Worm (Caenorhabditis elegans) whole organism, L1 larva: Measurements from ENCODE around the gene H01G02.3.

Source experiments
- ama-1 ChIP-seq: fragments of 150-350 bp; optimal IDR thresholded peaks from 2 replicates; lab custom pipeline; 2014
- ceh-90 ChIP-seq: sonication (generic microtip); optimal IDR thresholded peaks from 2 replicates; lab custom pipeline; 2016; ENCODE audit warnings: missing genetic modification characterization, missing compliant biosample characterization
- egl-27 ChIP-seq, 2 experiments: fragments of 150-350 bp in 1 of 2; sonication (generic microtip); optimal IDR thresholded peaks; 3 replicates each; lab custom pipeline; 2017 to 2018; ENCODE audit warnings: missing biosample characterization in 2 of 2, missing genetic modification characterization in 2 of 2, missing genetic modification reagents in 2 of 2
- elt-3 ChIP-seq, 6 experiments: fragments of 150-350 bp in 1 of 6; sonication (generic microtip); optimal IDR thresholded peaks; 2 replicates each; lab custom pipeline; 2017 to 2018; ENCODE audit warnings: missing biosample characterization in 6 of 6, missing genetic modification characterization in 6 of 6, inconsistent platforms in 1 of 6
- lin-13 ChIP-seq: fragments of 150-350 bp; optimal IDR thresholded peaks from 2 replicates; lab custom pipeline; 2014; ENCODE audit warnings: missing biosample characterization, missing genetic modification reagents, missing genetic modification characterization
- nhr-11 ChIP-seq: fragments of 150-350 bp; optimal IDR thresholded peaks from 2 replicates; lab custom pipeline; 2014; ENCODE audit warnings: missing biosample characterization, missing genetic modification characterization
- nhr-76 ChIP-seq: sonication (generic microtip); optimal IDR thresholded peaks from 2 replicates; lab custom pipeline; 2017; ENCODE audit warnings: missing biosample characterization, missing genetic modification characterization
- nhr-77 ChIP-seq: fragments of 150-350 bp; optimal IDR thresholded peaks from 2 replicates; lab custom pipeline; 2014; ENCODE audit warnings: missing biosample characterization, missing genetic modification characterization
- nhr-84 ChIP-seq: sonication (generic microtip); optimal IDR thresholded peaks from 2 replicates; lab custom pipeline; 2017; ENCODE audit warnings: missing biosample characterization, missing genetic modification characterization
- sup-37 ChIP-seq: fragments of 200-800 bp; sonication (Bioruptor generic); optimal IDR thresholded peaks from 2 replicates; lab custom pipeline; 2018; ENCODE audit warnings: mild to moderate bottlenecking, missing genetic modification characterization, missing compliant biosample characterization
- tlp-1 ChIP-seq: fragments of 150-350 bp; optimal IDR thresholded peaks from 2 replicates; lab custom pipeline; 2014; ENCODE audit warnings: missing biosample characterization, missing genetic modification characterization
- unc-130 ChIP-seq: fragments of 150-350 bp; optimal IDR thresholded peaks from 2 replicates; lab custom pipeline; 2017; ENCODE audit warnings: missing biosample characterization, missing genetic modification characterization, inconsistent platforms

DNA sequence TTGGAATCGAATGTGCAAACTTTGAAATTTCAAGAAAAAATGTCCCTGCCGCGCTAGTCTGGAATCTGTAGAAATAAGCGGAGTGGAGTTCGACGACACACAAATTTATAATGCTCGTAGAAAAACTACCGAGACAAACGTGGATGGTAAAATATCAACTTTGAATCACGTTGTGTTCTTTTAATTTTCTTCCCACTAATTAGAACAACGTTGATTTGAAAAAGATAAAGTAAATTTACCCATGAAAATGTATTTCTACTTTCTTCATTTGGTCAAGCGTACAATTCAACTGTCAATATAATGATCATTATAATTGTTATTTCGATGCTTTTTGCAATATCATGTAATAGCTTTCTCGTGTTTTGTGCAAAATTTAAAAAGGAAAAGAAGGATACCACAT is 50.0 kb downstream of the H01G02.3 start, which contains the start of gene K01A6.5:
- TF ChIP-seq nhr-11 (no peak), nhr-77 (no peak), ceh-90 (tag; lab: Kevin White, UChicago) (no peak), lin-13 (no peak), egl-27 (tag; optimal IDR thresholded peaks at IDR 0.05; lab: Kevin White, UChicago) (no peak), nhr-76 (tag; lab: Kevin White, UChicago) (no peak), ama-1 (lab: Kevin White, UChicago) (no peak), elt-3 (tag; optimal IDR thresholded peaks at IDR 0.05; lab: Kevin White, UChicago) (no peak), tlp-1 (tag; lab: Kevin White, UChicago) (no peak), sup-37 (GFP tag; lab: Kevin White, UChicago) (no peak), nhr-84 (tag; lab: Kevin White, UChicago) (no peak), unc-130 (tag; lab: Kevin White, UChicago) (no peak)
